Fruit fly (Drosophila melanogaster): ENCODE data around the gene ND-51.
A peak's percentile ranks its signal among the peaks of the same experiment; 100 is the strongest.

The ND-51 gene

DNA sequence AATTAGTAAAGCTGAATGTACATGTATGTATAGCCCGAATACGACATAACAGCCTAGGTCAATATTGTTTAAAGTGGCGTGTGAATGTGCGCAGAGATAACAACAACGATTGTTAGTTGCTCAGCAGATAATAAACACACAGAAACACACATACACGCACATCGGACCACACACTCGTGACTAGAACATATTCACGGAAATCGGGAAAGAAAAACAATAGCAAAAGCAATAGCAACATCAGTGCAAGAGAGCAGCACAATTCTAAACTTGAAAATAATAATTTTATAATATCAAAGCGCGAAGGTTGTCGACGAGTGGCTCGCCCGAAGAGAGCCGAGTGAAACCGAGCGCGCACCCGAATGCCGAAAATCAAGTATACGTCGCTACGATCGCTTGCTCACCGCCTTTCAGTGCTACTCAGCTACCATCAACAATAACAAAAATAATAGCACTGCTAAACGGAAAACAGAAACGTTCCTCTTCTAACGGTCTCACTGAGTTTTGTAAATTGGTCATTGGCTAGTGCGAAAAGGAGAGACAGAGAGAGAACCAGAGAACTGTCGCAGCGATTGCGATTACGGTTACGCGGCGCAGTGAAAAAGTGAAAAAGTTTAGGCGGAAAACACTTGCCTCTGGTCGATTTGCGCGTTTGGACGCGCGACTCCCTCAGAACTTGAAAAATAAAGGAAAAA lies 20.5 kb upstream of the ND-51 start (continued):
- no peak for TF ChIP-seq zfh2 (GFP tag; optimal IDR thresholded peaks at IDR 0.05)
- no peak for TF ChIP-seq ewg (GFP tag; optimal IDR thresholded peaks at IDR 0.05)
- no peak for TF ChIP-seq ac (GFP tag; optimal IDR thresholded peaks at IDR 0.05)
- TF ChIP-seq CG7786 (GFP tag; optimal IDR thresholded peaks at IDR 0.05) = no peak
- no peak for TF ChIP-seq esg (GFP tag; conservative IDR thresholded peaks at IDR 0.05)
- no peak for TF ChIP-seq seq (GFP tag; IDR thresholded peaks at IDR 0.05)
- peak; percentile 15 for TF ChIP-seq unpg (GFP tag; optimal IDR thresholded peaks at IDR 0.05)
- TF ChIP-seq hb (GFP tag; IDR thresholded peaks at IDR 0.05; ENCODE audit: partially characterized antibody) = no peak
- peak; percentile 60 for TF ChIP-seq Ets65A (GFP tag)
- no peak; the same call in 1 of the 2 replicates for TF ChIP-seq Adf1 (GFP tag; IDR thresholded peaks at IDR 0.05)
- TF ChIP-seq unc-4 (GFP tag; IDR thresholded peaks at IDR 0.05; ENCODE audit: partially characterized antibody) = no peak
- TF ChIP-seq caup (GFP tag; optimal IDR thresholded peaks at IDR 0.05; ENCODE audit: severe bottlenecking) = peak; percentile 55
- TF ChIP-seq mld (GFP tag; IDR thresholded peaks at IDR 0.05; ENCODE audit: partially characterized antibody) = no peak
- TF ChIP-seq CG12155 (GFP tag; optimal IDR thresholded peaks at IDR 0.05) = peak; percentile 27
- no peak for TF ChIP-seq Max (GFP tag; optimal IDR thresholded peaks at IDR 0.05)
- no peak for TF ChIP-seq ham (GFP tag; IDR thresholded peaks at IDR 0.05)
- TF ChIP-seq da (GFP tag; optimal IDR thresholded peaks at IDR 0.05) = no peak
- no peak for TF ChIP-seq nom (GFP tag; optimal IDR thresholded peaks at IDR 0.05)
- TF ChIP-seq grau (tag; optimal IDR thresholded peaks at IDR 0.05) = no peak
- TF ChIP-seq Dp (GFP tag; optimal IDR thresholded peaks at IDR 0.05) = no peak
- TF ChIP-seq CG15269 (tag; optimal IDR thresholded peaks at IDR 0.05) = no peak
- TF ChIP-seq CG11456 (GFP tag; IDR thresholded peaks at IDR 0.05) = no peak
- no peak for TF ChIP-seq slou (GFP tag; optimal IDR thresholded peaks at IDR 0.05)
- peak; percentile 60 for TF ChIP-seq cg (GFP tag; optimal IDR thresholded peaks at IDR 0.05)
- no peak for TF ChIP-seq sima (GFP tag; optimal IDR thresholded peaks at IDR 0.05)
- TF ChIP-seq kay (GFP tag; optimal IDR thresholded peaks at IDR 0.05) = no peak
- TF ChIP-seq fd102C (GFP tag; optimal IDR thresholded peaks at IDR 0.05) = no peak
- TF ChIP-seq CG11696 (GFP tag; IDR thresholded peaks at IDR 0.05) = no peak
- TF ChIP-seq lilli (GFP tag; optimal IDR thresholded peaks at IDR 0.05) = no peak
- no peak for TF ChIP-seq CG43689 (GFP tag; IDR thresholded peaks at IDR 0.05)
- TF ChIP-seq gem (tag; optimal IDR thresholded peaks at IDR 0.05) = peak; percentile 19
- TF ChIP-seq CG14050 (GFP tag; IDR thresholded peaks at IDR 0.05) = no peak
- TF ChIP-seq Neu2 (GFP tag; optimal IDR thresholded peaks at IDR 0.05; ENCODE audit: borderline replicate concordance) = no peak
- no peak for TF ChIP-seq oc (tag; optimal IDR thresholded peaks at IDR 0.05)
- TF ChIP-seq dan (GFP tag; IDR thresholded peaks at IDR 0.05) = no peak
- no peak for TF ChIP-seq ems (GFP tag; optimal IDR thresholded peaks at IDR 0.05)
- TF ChIP-seq Stat92E (GFP tag; optimal IDR thresholded peaks at IDR 0.05) = no peak
- TF ChIP-seq CG2875 (GFP tag; optimal IDR thresholded peaks at IDR 0.05) = no peak
- no peak for TF ChIP-seq Lpt (GFP tag; optimal IDR thresholded peaks at IDR 0.05)
- TF ChIP-seq NK7.1 (GFP tag; optimal IDR thresholded peaks at IDR 0.05) = no peak
- TF ChIP-seq Sin3A (optimal IDR thresholded peaks at IDR 0.05) = no peak
- peak; percentile 58 for TF ChIP-seq corto (GFP tag; optimal IDR thresholded peaks at IDR 0.05)
- TF ChIP-seq CG5245 (GFP tag; optimal IDR thresholded peaks at IDR 0.05) = no peak
- TF ChIP-seq mam (GFP tag; optimal IDR thresholded peaks at IDR 0.05) = no peak
- TF ChIP-seq CG7928 (GFP tag; optimal IDR thresholded peaks at IDR 0.05) = no peak
- no peak for TF ChIP-seq Hr78 (GFP tag; optimal IDR thresholded peaks at IDR 0.05)
- no peak for TF ChIP-seq CG6654 (GFP tag; optimal IDR thresholded peaks at IDR 0.05)
- TF ChIP-seq CG13894 (tag; optimal IDR thresholded peaks at IDR 0.05) = peak; percentile 55
- TF ChIP-seq fd3F (GFP tag; optimal IDR thresholded peaks at IDR 0.05) = no peak
- TF ChIP-seq CG12769 (tag; optimal IDR thresholded peaks at IDR 0.05) = peak; percentile 70
